Worm (Caenorhabditis elegans): Measurements from ENCODE around the gene cul-5.

DNA sequence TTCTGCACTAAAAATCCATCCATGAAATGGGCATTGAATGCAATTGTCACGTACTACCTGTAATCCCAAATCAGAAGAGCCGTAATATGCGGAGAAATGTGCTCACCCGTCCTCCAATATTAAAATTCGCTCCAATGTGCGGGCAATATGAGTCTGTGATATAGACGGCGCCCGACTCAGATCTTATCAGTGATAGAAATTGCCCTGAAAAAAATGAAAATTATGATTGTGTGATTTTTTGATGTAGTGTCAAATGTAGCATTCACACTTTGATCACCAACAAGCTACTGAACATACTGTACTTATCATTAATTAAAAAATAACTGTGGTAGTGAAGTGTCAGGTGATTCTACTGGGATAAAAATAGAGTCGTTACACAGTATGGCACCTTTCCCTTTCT, 45.3 kb downstream of the cul-5 start:
- TF ChIP-seq dpl-1 (GFP tag; optimal IDR thresholded peaks at IDR 0.05) (no peak), pha-4 (GFP tag; IDR thresholded peaks at IDR 0.05) (no peak), pha-4 (tag; optimal IDR thresholded peaks at IDR 0.05) (no peak), nhr-6 (tag; optimal IDR thresholded peaks at IDR 0.05) (no peak), daf-12 (tag; optimal IDR thresholded peaks at IDR 0.05) (no peak), ztf-11 (tag; optimal IDR thresholded peaks at IDR 0.05) (no peak), ama-1 (optimal IDR thresholded peaks at IDR 0.05) (no peak), lin-13 (GFP tag; optimal IDR thresholded peaks at IDR 0.05) (no peak), aha-1 (tag) (no peak), fkh-10 (GFP tag; optimal IDR thresholded peaks at IDR 0.05) (no peak), D1046.2 (GFP tag; IDR thresholded peaks at IDR 0.05) (no peak), nhr-237 (tag; optimal IDR thresholded peaks at IDR 0.05) (no peak), pqm-1 (tag; optimal IDR thresholded peaks at IDR 0.05) (peak; percentile 73), zag-1 (tag; optimal IDR thresholded peaks at IDR 0.05) (no peak)
